Worm (Caenorhabditis elegans) whole organism, L4/young adult: ENCODE measurements around the gene srpa-68.

Experiments
- W03F9.2 ChIP-seq: fragments of 150-350 bp; optimal IDR thresholded peaks from 2 replicates; lab custom pipeline; 2014; ENCODE audit warnings: missing biosample characterization, missing genetic modification characterization
- dao-5 ChIP-seq: sonication (generic microtip); optimal IDR thresholded peaks from 2 replicates; lab custom pipeline; 2016; ENCODE audit warnings: missing genotype, missing genetic modification characterization, moderate library complexity, missing compliant biosample characterization
- him-1 ChIP-seq: sonication (generic microtip); optimal IDR thresholded peaks from 2 replicates; lab custom pipeline; 2016; ENCODE audit warnings: missing genotype, missing genetic modification reagents, missing genetic modification characterization, missing compliant biosample characterization

DNA sequence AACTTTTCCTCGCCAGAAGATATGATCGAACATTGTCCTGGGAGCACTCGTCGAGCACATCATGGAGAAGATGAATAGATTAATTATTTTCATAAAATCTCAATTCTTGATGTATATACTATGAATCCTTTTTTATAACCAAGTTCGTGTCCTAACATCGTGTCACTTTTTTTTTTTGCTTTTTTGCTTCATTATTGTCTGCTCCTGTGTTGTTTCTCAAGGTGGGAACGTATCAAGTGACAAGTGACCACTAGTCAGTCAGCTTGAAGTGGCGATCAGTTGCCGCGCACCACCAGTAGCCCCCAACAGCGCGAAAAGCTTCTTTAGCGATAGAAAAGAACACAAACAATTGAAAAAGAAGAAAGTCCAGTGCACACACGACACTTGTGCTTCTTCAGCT is 39.2 kb downstream of the srpa-68 start, which contains the start of gene lrx-1:
- TF ChIP-seq him-1 (tag; lab: Kevin White, UChicago) (no peak), W03F9.2 (tag; lab: Kevin White, UChicago) (no peak), dao-5 (tag; lab: Kevin White, UChicago) (no peak)
